Fruit fly (Drosophila melanogaster): ENCODE measurements around the gene nub.

dm6 chr2L:12608790-12609189 lies 21.4 kb downstream of the nub start:
- TF ChIP-seq cic (GFP tag; optimal IDR thresholded peaks at IDR 0.05) (no peak), CG33017 (tag; optimal IDR thresholded peaks at IDR 0.05) (no peak), ovo (GFP tag; optimal IDR thresholded peaks at IDR 0.05) (no peak), cnc (optimal IDR thresholded peaks at IDR 0.05) (no peak), CG7101 (tag; optimal IDR thresholded peaks at IDR 0.05) (no peak), kay (GFP tag; ENCODE audit: borderline replicate concordance) (no peak), CG1620 (GFP tag; optimal IDR thresholded peaks at IDR 0.05) (no peak), CG12768 (GFP tag; optimal IDR thresholded peaks at IDR 0.05) (no peak)

Measured in whole organism, adult.